Worm (Caenorhabditis elegans): ENCODE measurements around the gene Y45F10B.13.
"Not testable (repeated sequence)": the region's sequence is repeated elsewhere in the genome, so short reads cannot be mapped to it uniquely, and the experiment has no call there.

The Y45F10B.13 gene

DNA sequence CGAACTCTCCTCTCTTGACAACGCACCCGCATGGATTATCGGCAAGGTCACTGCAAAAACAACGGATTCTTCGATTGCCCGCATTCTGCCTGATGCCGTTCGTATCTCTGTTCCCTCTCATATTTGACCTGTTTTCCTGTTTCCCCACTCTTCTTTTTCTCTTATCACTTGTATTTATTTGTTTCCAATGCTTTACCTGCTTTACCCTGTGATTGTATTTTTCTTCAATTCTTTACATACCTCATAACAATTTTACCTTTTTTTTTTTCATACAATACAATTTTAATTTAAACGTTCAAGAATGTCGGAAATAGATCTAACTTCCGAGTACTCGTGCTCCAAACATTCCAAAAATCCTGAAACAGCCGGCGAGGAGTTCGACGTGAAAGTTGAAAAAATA, 52.6 kb downstream of the Y45F10B.13 start, which contains the start of gene afmd-2:
Gene afmd-2 (plus strand): TSS at position 301 of the 400 bp plus-strand sequence.
- TF ChIP-seq lin-15B (tag; optimal IDR thresholded peaks at IDR 0.05) (no peak), skn-1 (tag; optimal IDR thresholded peaks at IDR 0.05) (no peak), aha-1 (tag) (peak; percentile 48), F26F4.8 (GFP tag; conservative IDR thresholded peaks at IDR 0.05) (no peak), mdl-1 (tag; optimal IDR thresholded peaks at IDR 0.05) (no peak), mxl-3 (GFP tag; optimal IDR thresholded peaks at IDR 0.05) (peak; percentile 16), ces-1 (GFP tag; optimal IDR thresholded peaks at IDR 0.05) (no peak), daf-16 (GFP tag; optimal IDR thresholded peaks at IDR 0.05) (no peak), daf-16 (tag; optimal IDR thresholded peaks at IDR 0.05) (peak; percentile 70), ctbp-1 (GFP tag; IDR thresholded peaks at IDR 0.05) (no peak), rbr-2 (tag; optimal IDR thresholded peaks at IDR 0.05) (no peak), T20F7.1 (GFP tag; optimal IDR thresholded peaks at IDR 0.05) (no peak), pqm-1 (tag; optimal IDR thresholded peaks at IDR 0.05) (no peak), nhr-28 (tag; optimal IDR thresholded peaks at IDR 0.05) (peak; percentile 37), nhr-10 (tag; optimal IDR thresholded peaks at IDR 0.05) (no peak), zfp-2 (tag; optimal IDR thresholded peaks at IDR 0.05) (no peak), nhr-6 (tag; optimal IDR thresholded peaks at IDR 0.05) (no peak)

- TF ChIP-seq dmd-6 (GFP tag; IDR thresholded peaks at IDR 0.05) (no peak), F10B5.3 (tag; optimal IDR thresholded peaks at IDR 0.05) (no peak), nhr-77 (tag; optimal IDR thresholded peaks at IDR 0.05) (no peak), nhr-28 (tag; optimal IDR thresholded peaks at IDR 0.05) (no peak), daf-16 (GFP tag; optimal IDR thresholded peaks at IDR 0.05) (no peak), daf-16 (tag; optimal IDR thresholded peaks at IDR 0.05) (no peak), dve-1 (tag; optimal IDR thresholded peaks at IDR 0.05; ENCODE audit: insufficient read depth) (no peak), ceh-62 (tag; optimal IDR thresholded peaks at IDR 0.05) (no peak), F26F4.8 (GFP tag; conservative IDR thresholded peaks at IDR 0.05) (no peak), rbr-2 (tag; optimal IDR thresholded peaks at IDR 0.05) (no peak), F37D6.2 (tag; optimal IDR thresholded peaks at IDR 0.05) (no peak), ztf-11 (tag; optimal IDR thresholded peaks at IDR 0.05) (no peak), mxl-3 (GFP tag; optimal IDR thresholded peaks at IDR 0.05) (no peak), attf-4 (tag; optimal IDR thresholded peaks at IDR 0.05) (no peak), ctbp-1 (GFP tag; IDR thresholded peaks at IDR 0.05) (no peak), ZK337.2 (GFP tag; IDR thresholded peaks at IDR 0.05) (no peak)
Measured at ce11 chrIV:13505662-13506061, 55.9 kb downstream of the Y45F10B.13 start, which contains the start of gene nlp-17. TSS of gene nlp-17 (minus strand) at chrIV:13505762.

ce11 chrIV:13505144-13505543, 56.4 kb downstream of the Y45F10B.13 start, which contains the start of gene seld-1:
TSS of gene seld-1 (plus strand) at chrIV:13505444.
- peak in 1 of 2 experiments; percentile 47 for TF ChIP-seq unc-62 (GFP tag; optimal IDR thresholded peaks at IDR 0.05 in 1 of 2)
- TF ChIP-seq unc-62 (tag; optimal IDR thresholded peaks at IDR 0.05) = no peak
- no peak for TF ChIP-seq madf-9 (GFP tag; conservative IDR thresholded peaks at IDR 0.05)

DNA sequence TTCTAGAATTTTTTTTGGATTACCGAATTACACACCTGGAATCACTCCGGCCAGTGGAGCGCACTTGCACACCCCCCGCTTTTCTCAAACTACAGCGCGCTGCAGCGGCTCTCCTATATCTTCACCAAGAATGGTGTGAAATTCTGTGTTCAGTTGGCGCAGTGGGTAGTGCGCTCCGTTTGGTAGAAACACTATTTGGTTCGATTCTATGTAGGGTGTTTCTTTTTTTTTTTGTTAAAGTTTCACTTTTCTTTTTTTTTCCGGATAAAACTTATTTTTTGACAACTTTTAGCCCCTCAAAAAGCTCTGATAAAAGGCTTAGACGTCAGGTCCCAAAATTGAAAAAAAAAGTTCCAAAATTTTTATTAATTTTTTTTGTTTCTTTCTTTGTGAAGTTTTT, 57.5 kb downstream of the Y45F10B.13 start:
- TF ChIP-seq lim-7 (GFP tag; IDR thresholded peaks at IDR 0.05) (0 out of 2 replicates have a peak, but pooled peaks have one; percentile 30), lin-38 (GFP tag; IDR thresholded peaks at IDR 0.05) (peak; percentile 56), ctbp-1 (GFP tag; IDR thresholded peaks at IDR 0.05) (0 out of 2 replicates have a peak, but pooled peaks have one; percentile 11), pha-4 (GFP tag; IDR thresholded peaks at IDR 0.05) (peak; percentile 36; the same call in 1 of the 2 replicates), snpc-1.2 (GFP tag; IDR thresholded peaks at IDR 0.05) (peak; percentile 47; the same call in 1 of the 2 replicates), egl-43 (GFP tag; IDR thresholded peaks at IDR 0.05) (0 out of 2 replicates have a peak, but pooled peaks have one; percentile 10)
- not testable (repeated sequence) for TF ChIP-seq pha-4 (tag; optimal IDR thresholded peaks at IDR 0.05)
